Fruit fly (Drosophila melanogaster) whole organism, prepupa: ENCODE results near the gene CG11563.

Source experiments
- CG10669 ChIP-seq: fragments of 200-800 bp; sonication (Bioruptor generic); optimal IDR thresholded peaks from 3 replicates; lab custom pipeline; 2018; ENCODE audit warnings: missing biosample characterization, mild to moderate bottlenecking, missing genetic modification characterization, moderate library complexity
- CG11762 ChIP-seq: fragments of 200-800 bp; sonication (Bioruptor generic); optimal IDR thresholded peaks from 3 replicates; lab custom pipeline; 2016; ENCODE audit warnings: missing biosample characterization, missing genetic modification characterization; ENCODE audit not compliant: insufficient read depth
- CG11902 ChIP-seq: fragments of 200-800 bp; sonication (Bioruptor generic); optimal IDR thresholded peaks from 3 replicates; lab custom pipeline; 2016; ENCODE audit warnings: missing biosample characterization, missing genetic modification characterization
- CG34406 ChIP-seq: fragments of 200-800 bp; sonication (Bioruptor generic); optimal IDR thresholded peaks from 3 replicates; lab custom pipeline; 2016; ENCODE audit warnings: missing biosample characterization, missing genetic modification characterization
- CG6854 ChIP-seq: fragments of 200-800 bp; sonication (Bioruptor generic); optimal IDR thresholded peaks from 2 replicates; lab custom pipeline; 2017; ENCODE audit warnings: missing biosample characterization, mild to moderate bottlenecking, missing genetic modification characterization
- Hr38 ChIP-seq: sonication (Bioruptor generic); optimal IDR thresholded peaks from 2 replicates; lab custom pipeline; 2016; ENCODE audit warnings: missing biosample characterization, missing genetic modification characterization
- eg ChIP-seq: fragments of 200-800 bp; sonication (Bioruptor generic); IDR thresholded peaks from 3 replicates; pipeline ENCODE4 v1.3.6; 2022; ENCODE audit warnings: missing biosample characterization, missing genetic modification characterization
- esn ChIP-seq: fragments of 200-800 bp; sonication (Bioruptor generic); optimal IDR thresholded peaks from 2 replicates; lab custom pipeline; 2016; ENCODE audit warnings: missing biosample characterization, mild to moderate bottlenecking, missing genetic modification characterization, moderate library complexity
- fd59A ChIP-seq: fragments of 200-800 bp; sonication (Bioruptor generic); optimal IDR thresholded peaks from 2 replicates; lab custom pipeline; 2017; ENCODE audit warnings: missing biosample characterization, mild to moderate bottlenecking, missing genetic modification characterization, missing genetic modification reagents
- pdm3 ChIP-seq: fragments of 200-800 bp; sonication (Bioruptor generic); optimal IDR thresholded peaks from 3 replicates; lab custom pipeline; 2016; ENCODE audit warnings: missing biosample characterization, missing genetic modification characterization
- spab ChIP-seq: fragments of 200-800 bp; sonication (Bioruptor generic); optimal IDR thresholded peaks from 2 replicates; lab custom pipeline; 2017; ENCODE audit warnings: missing biosample characterization, mild to moderate bottlenecking, missing genetic modification characterization, missing genetic modification reagents
- svp ChIP-seq: fragments of 200-800 bp; sonication (Bioruptor generic); peaks from one replicate; lab custom pipeline; 2016; ENCODE audit warnings: missing biosample characterization, missing genetic modification characterization

- TF ChIP-seq pdm3 (GFP tag; lab: Kevin White, UChicago) = peak; percentile 73
- TF ChIP-seq Hr38 (GFP tag; lab: Kevin White, UChicago) = no peak
- TF ChIP-seq svp = peak; percentile 60
- peak; percentile 11 for TF ChIP-seq spab (GFP tag; lab: Kevin White, UChicago)
- peak; percentile 74 for TF ChIP-seq CG34406 (GFP tag; lab: Kevin White, UChicago)
- peak; percentile 85 for TF ChIP-seq eg
- no peak for TF ChIP-seq CG6854
- peak; percentile 57 for TF ChIP-seq CG10669 (GFP tag; lab: Kevin White, UChicago)
- peak; percentile 46 for TF ChIP-seq CG11762 (GFP tag; lab: Kevin White, UChicago)
- TF ChIP-seq esn (GFP tag; lab: Kevin White, UChicago) = peak; percentile 80
- no peak for TF ChIP-seq CG11902 (GFP tag; lab: Kevin White, UChicago)
- no peak for TF ChIP-seq fd59A
These were observed 7.3 kb downstream of the CG11563 start, which contains the start of gene CG1896 for dm6 chr3R:31744044-31744652.
